In genomic region chrII:9892409-9892808, ce11 we compare ENCODE assay signal across 7 worm cellular contexts.
A peak's percentile ranks its signal among the peaks of the same experiment; 100 is the strongest.
TF ChIP-seq lines count a peak whose summit lies in the region.

Gene C08H9.16 (plus strand): TSS chrII:9892778.

TF ChIP-seq in whole organism, L1 larva, 84 proteins besides CTCF, POLR2A, EP300 and RAD21 (continues in another document):
- TF ChIP-seq fos-1 (tag; optimal IDR thresholded peaks at IDR 0.05; lab: Kevin White, UChicago) (no peak), aha-1 (tag; optimal IDR thresholded peaks at IDR 0.05; lab: Kevin White, UChicago) (no peak), alr-1 (tag; optimal IDR thresholded peaks at IDR 0.05; lab: Kevin White, UChicago; ENCODE audit: borderline replicate concordance) (no peak), unc-86 (tag; optimal IDR thresholded peaks at IDR 0.05; lab: Kevin White, UChicago) (no peak), efl-3 (GFP tag; optimal IDR thresholded peaks at IDR 0.05; lab: Kevin White, UChicago) (no peak), nhr-19 (GFP tag; conservative IDR thresholded peaks at IDR 0.05; lab: Robert Waterston, UW) (peak; percentile 24; the same call in 1 of the 2 replicates), nhr-12 (tag; optimal IDR thresholded peaks at IDR 0.05; lab: Kevin White, UChicago) (no peak), isw-1 (GFP tag; IDR thresholded peaks at IDR 0.05; lab: Robert Waterston, UW) (peak; percentile 9; the same call in 1 of the 2 replicates), F16B12.6 (tag; optimal IDR thresholded peaks at IDR 0.05; lab: Kevin White, UChicago) (no peak), ceh-82 (tag; optimal IDR thresholded peaks at IDR 0.05; lab: Kevin White, UChicago) (peak in 2 of 3 experiments; percentile 11 to 24), dpl-1 (GFP tag; optimal IDR thresholded peaks at IDR 0.05; lab: Kevin White, UChicago) (peak; percentile 50 to 71 (median 59)), lsy-2 (tag; optimal IDR thresholded peaks at IDR 0.05; lab: Kevin White, UChicago) (peak; percentile 96 to 98)

TF ChIP-seq in whole organism, L2 larva, 48 proteins besides CTCF, POLR2A, EP300 and RAD21 (continues in another document):
- TF ChIP-seq zag-1 (tag; optimal IDR thresholded peaks at IDR 0.05; lab: Kevin White, UChicago), result no peak
- TF ChIP-seq elt-1 (tag; optimal IDR thresholded peaks at IDR 0.05; lab: Kevin White, UChicago), result no peak
- peak; percentile 6 for TF ChIP-seq fos-1 (tag; optimal IDR thresholded peaks at IDR 0.05; lab: Kevin White, UChicago)
- TF ChIP-seq lin-13 (GFP tag; optimal IDR thresholded peaks at IDR 0.05; lab: Kevin White, UChicago), result peak; percentile 15
- TF ChIP-seq sma-9 (GFP tag; optimal IDR thresholded peaks at IDR 0.05; lab: Kevin White, UChicago), result peak; percentile 34
- no peak for TF ChIP-seq sma-9 (tag; optimal IDR thresholded peaks at IDR 0.05; lab: Kevin White, UChicago)
- no peak for TF ChIP-seq nhr-21 (tag; optimal IDR thresholded peaks at IDR 0.05; lab: Kevin White, UChicago)
- TF ChIP-seq sma-3 (GFP tag; optimal IDR thresholded peaks at IDR 0.05; lab: Kevin White, UChicago), result peak; percentile 53
- no peak for TF ChIP-seq snpc-4 (tag; optimal IDR thresholded peaks at IDR 0.05; lab: Kevin White, UChicago)
- TF ChIP-seq F13H6.1 (tag; optimal IDR thresholded peaks at IDR 0.05; lab: Kevin White, UChicago), result peak; percentile 0
- no peak for TF ChIP-seq Y55F3AM.14 (GFP tag; optimal IDR thresholded peaks at IDR 0.05; lab: Kevin White, UChicago)
- TF ChIP-seq R02D3.7 (tag; optimal IDR thresholded peaks at IDR 0.05; lab: Kevin White, UChicago), result no peak
- TF ChIP-seq dmd-4 (tag; optimal IDR thresholded peaks at IDR 0.05; lab: Kevin White, UChicago), result no peak

TF ChIP-seq in whole organism, L3 larva, 47 proteins besides CTCF, POLR2A, EP300 and RAD21 (continues in another document):
- TF ChIP-seq lin-15B (tag; optimal IDR thresholded peaks at IDR 0.05; lab: Kevin White, UChicago) (peak; percentile 52), nhr-77 (tag; optimal IDR thresholded peaks at IDR 0.05; lab: Kevin White, UChicago) (peak; percentile 17), nfya-1 (tag; optimal IDR thresholded peaks at IDR 0.05; lab: Kevin White, UChicago; ENCODE audit: insufficient read depth) (peak; percentile 97), nhr-25 (tag; optimal IDR thresholded peaks at IDR 0.05; lab: Kevin White, UChicago) (peak; percentile 26), lin-39 (tag; optimal IDR thresholded peaks at IDR 0.05; lab: Kevin White, UChicago) (peak; percentile 14), egl-5 (tag; optimal IDR thresholded peaks at IDR 0.05; lab: Kevin White, UChicago) (peak; percentile 9), elt-2 (tag; optimal IDR thresholded peaks at IDR 0.05; lab: Kevin White, UChicago) (peak; percentile 21), hmg-11 (tag; optimal IDR thresholded peaks at IDR 0.05; lab: Kevin White, UChicago) (peak; percentile 52), ceh-28 (tag; optimal IDR thresholded peaks at IDR 0.05; lab: Kevin White, UChicago) (peak; percentile 14), nhr-43 (tag; optimal IDR thresholded peaks at IDR 0.05; lab: Kevin White, UChicago; ENCODE audit: poor library complexity, severe bottlenecking) (peak; percentile 37), mml-1 (tag; optimal IDR thresholded peaks at IDR 0.05; lab: Kevin White, UChicago) (no peak), snpc-4 (tag; optimal IDR thresholded peaks at IDR 0.05; lab: Kevin White, UChicago) (peak; percentile 69), pha-4 (tag; optimal IDR thresholded peaks at IDR 0.05; lab: Kevin White, UChicago) (peak; percentile 78)

TF ChIP-seq in whole organism, L4 larva, 104 proteins besides CTCF, POLR2A, EP300 and RAD21 (continues in another document):
- TF ChIP-seq fkh-10 (GFP tag; optimal IDR thresholded peaks at IDR 0.05; lab: Kevin White, UChicago) (no peak), hif-1 (tag; optimal IDR thresholded peaks at IDR 0.05; lab: Kevin White, UChicago) (peak in 1 of 2 experiments; percentile 18), lsy-2 (tag; optimal IDR thresholded peaks at IDR 0.05; lab: Kevin White, UChicago) (peak; percentile 89 to 99), aha-1 (tag; lab: Kevin White, UChicago) (peak; percentile 49), mxl-3 (GFP tag; optimal IDR thresholded peaks at IDR 0.05; lab: Kevin White, UChicago) (no peak), unc-130 (GFP tag; optimal IDR thresholded peaks at IDR 0.05; lab: Kevin White, UChicago) (peak; percentile 24), ZK337.2 (GFP tag; IDR thresholded peaks at IDR 0.05; lab: Robert Waterston, UW) (no peak), hmg-1.1 (GFP tag; IDR thresholded peaks at IDR 0.05; lab: Robert Waterston, UW) (peak; percentile 18; the same call in 1 of the 2 replicates), mep-1 (tag; optimal IDR thresholded peaks at IDR 0.05; lab: Kevin White, UChicago) (peak; percentile 67), php-3 (GFP tag; IDR thresholded peaks at IDR 0.05; lab: Robert Waterston, UW) (no peak), nhr-11 (tag; optimal IDR thresholded peaks at IDR 0.05; lab: Kevin White, UChicago) (peak; percentile 67), zfp-3 (GFP tag; conservative IDR thresholded peaks at IDR 0.05; lab: Robert Waterston, UW) (no peak), D1046.2 (GFP tag; IDR thresholded peaks at IDR 0.05; lab: Robert Waterston, UW) (peak; percentile 98), dve-1 (tag; optimal IDR thresholded peaks at IDR 0.05; lab: Kevin White, UChicago; ENCODE audit: insufficient read depth) (peak; percentile 57)

TF ChIP-seq in whole organism, late embryonic, 69 proteins besides CTCF, POLR2A, EP300 and RAD21:
- no peak for TF ChIP-seq K02D7.2 (tag; optimal IDR thresholded peaks at IDR 0.05; lab: Kevin White, UChicago)
- no peak for TF ChIP-seq ceh-18 (tag; optimal IDR thresholded peaks at IDR 0.05; lab: Kevin White, UChicago)
- no peak for TF ChIP-seq C38D4.7 (GFP tag; optimal IDR thresholded peaks at IDR 0.05; lab: Kevin White, UChicago)
- peak; percentile 33 for TF ChIP-seq unc-42 (tag; optimal IDR thresholded peaks at IDR 0.05; lab: Kevin White, UChicago)
- no peak for TF ChIP-seq ceh-14 (tag; optimal IDR thresholded peaks at IDR 0.05; lab: Kevin White, UChicago)
- no peak for TF ChIP-seq pax-1 (tag; optimal IDR thresholded peaks at IDR 0.05; lab: Kevin White, UChicago)
- TF ChIP-seq K09A11.1 (tag; optimal IDR thresholded peaks at IDR 0.05; lab: Kevin White, UChicago; ENCODE audit: insufficient read depth), result no peak
- no peak for TF ChIP-seq mec-3 (tag; optimal IDR thresholded peaks at IDR 0.05; lab: Kevin White, UChicago; ENCODE audit: borderline replicate concordance)
- TF ChIP-seq nfya-1 (tag; optimal IDR thresholded peaks at IDR 0.05; lab: Kevin White, UChicago), result peak; percentile 73
- TF ChIP-seq ztf-16 (tag; optimal IDR thresholded peaks at IDR 0.05; lab: Kevin White, UChicago), result no peak

TF ChIP-seq in whole organism, mixed stage, embryonic, 35 proteins besides CTCF, POLR2A, EP300 and RAD21 (continues in another document):
- TF ChIP-seq nhr-237 (tag; optimal IDR thresholded peaks at IDR 0.05; lab: Kevin White, UChicago) (no peak), nhr-28 (tag; optimal IDR thresholded peaks at IDR 0.05; lab: Kevin White, UChicago) (no peak), unc-120 (tag; optimal IDR thresholded peaks at IDR 0.05; lab: Kevin White, UChicago; ENCODE audit: poor library complexity, severe bottlenecking) (no peak), lin-32 (GFP tag; optimal IDR thresholded peaks at IDR 0.05; lab: Kevin White, UChicago) (no peak), M03D4.4 (tag; optimal IDR thresholded peaks at IDR 0.05; lab: Kevin White, UChicago) (no peak), nhr-76 (tag; optimal IDR thresholded peaks at IDR 0.05; lab: Kevin White, UChicago) (no peak), ces-1 (GFP tag; optimal IDR thresholded peaks at IDR 0.05; lab: Kevin White, UChicago) (no peak), lin-13 (tag; optimal IDR thresholded peaks at IDR 0.05; lab: Kevin White, UChicago) (peak; percentile 11), flh-1 (GFP tag; optimal IDR thresholded peaks at IDR 0.05; lab: Kevin White, UChicago) (no peak), bed-3 (GFP tag; optimal IDR thresholded peaks at IDR 0.05; lab: Kevin White, UChicago) (no peak), sem-2 (GFP tag; optimal IDR thresholded peaks at IDR 0.05; lab: Kevin White, UChicago) (no peak), mep-1 (tag; optimal IDR thresholded peaks at IDR 0.05; lab: Kevin White, UChicago) (peak; percentile 36), cnd-1 (tag; optimal IDR thresholded peaks at IDR 0.05; lab: Kevin White, UChicago) (no peak), ztf-11 (tag; optimal IDR thresholded peaks at IDR 0.05; lab: Kevin White, UChicago) (no peak), hlh-1 (tag; optimal IDR thresholded peaks at IDR 0.05; lab: Kevin White, UChicago) (peak; percentile 59), lsy-2 (tag; optimal IDR thresholded peaks at IDR 0.05; lab: Kevin White, UChicago) (peak; percentile 95), elt-1 (tag; optimal IDR thresholded peaks at IDR 0.05; lab: Kevin White, UChicago; ENCODE audit: borderline replicate concordance, insufficient read depth) (no peak), mls-2 (tag; optimal IDR thresholded peaks at IDR 0.05; lab: Kevin White, UChicago) (no peak)

TF ChIP-seq in whole organism, young adult, 124 proteins besides CTCF, POLR2A, EP300 and RAD21 (continues in another document):
- TF ChIP-seq ceh-58 (GFP tag; IDR thresholded peaks at IDR 0.05; lab: Robert Waterston, UW), result no peak
- TF ChIP-seq ccch-3 (GFP tag; optimal IDR thresholded peaks at IDR 0.05; lab: Kevin White, UChicago), result no peak
- TF ChIP-seq F37B4.10 (GFP tag; IDR thresholded peaks at IDR 0.05; lab: Robert Waterston, UW), result no peak
- TF ChIP-seq D2030.7 (GFP tag; IDR thresholded peaks at IDR 0.05; lab: Robert Waterston, UW), result no peak
- TF ChIP-seq efl-1 (GFP tag; optimal IDR thresholded peaks at IDR 0.05; lab: Kevin White, UChicago), result peak; percentile 20
- TF ChIP-seq zim-3 (tag; optimal IDR thresholded peaks at IDR 0.05; lab: Kevin White, UChicago), result no peak
- TF ChIP-seq rpc-1 (optimal IDR thresholded peaks at IDR 0.05; lab: Kevin White, UChicago), result no peak
- no peak for TF ChIP-seq rpc-1 (tag; optimal IDR thresholded peaks at IDR 0.05; lab: Kevin White, UChicago)
- peak in 1 of 3 experiments; percentile 40 for TF ChIP-seq lin-35 (GFP tag; optimal IDR thresholded peaks at IDR 0.05; lab: Kevin White, UChicago)
- no peak for TF ChIP-seq sea-2 (GFP tag; IDR thresholded peaks at IDR 0.05; lab: Robert Waterston, UW)
- no peak for TF ChIP-seq lag-1 (GFP tag; IDR thresholded peaks at IDR 0.05; lab: Robert Waterston, UW)
- peak; percentile 58; the same call in 1 of the 2 replicates for TF ChIP-seq madf-6 (GFP tag; IDR thresholded peaks at IDR 0.05; lab: Robert Waterston, UW)
- TF ChIP-seq sdz-38 (tag; optimal IDR thresholded peaks at IDR 0.05; lab: Kevin White, UChicago), result no peak
- TF ChIP-seq egrh-3 (GFP tag; IDR thresholded peaks at IDR 0.05; lab: Robert Waterston, UW), result no peak
- no peak for TF ChIP-seq die-1 (tag; optimal IDR thresholded peaks at IDR 0.05; lab: Kevin White, UChicago)
- no peak for TF ChIP-seq mel-28 (tag; optimal IDR thresholded peaks at IDR 0.05; lab: Kevin White, UChicago; ENCODE audit: borderline replicate concordance)
- TF ChIP-seq unc-62 (GFP tag; optimal IDR thresholded peaks at IDR 0.05; lab: Kevin White, UChicago), result no peak
- TF ChIP-seq sptf-2 (GFP tag; optimal IDR thresholded peaks at IDR 0.05; lab: Kevin White, UChicago), result no peak
- TF ChIP-seq dox-1 (GFP tag; IDR thresholded peaks at IDR 0.05; lab: Robert Waterston, UW), result no peak; the same call in 1 of the 2 replicates
- TF ChIP-seq pbrm-1 (GFP tag; IDR thresholded peaks at IDR 0.05; lab: Robert Waterston, UW), result no peak
- no peak for TF ChIP-seq repo-1 (tag; optimal IDR thresholded peaks at IDR 0.05; lab: Kevin White, UChicago)
